Worm (Caenorhabditis elegans) whole organism, L4 larva: ENCODE data around the gene W02G9.4.

ENCODE experiments used
- D1046.2 ChIP-seq: fragments of 200-800 bp; sonication (Bioruptor generic); IDR thresholded peaks from 2 replicates; pipeline ENCODE4 v1.3.6; 2022; ENCODE audit warnings: missing genetic modification characterization, missing compliant biosample characterization
- F10B5.3 ChIP-seq: sonication (generic microtip); optimal IDR thresholded peaks from 2 replicates; lab custom pipeline; 2016; ENCODE audit warnings: mild to moderate bottlenecking, missing genetic modification characterization, missing compliant biosample characterization
- F37D6.2 ChIP-seq: sonication (generic microtip); optimal IDR thresholded peaks from 2 replicates; lab custom pipeline; 2016; ENCODE audit warnings: mild to moderate bottlenecking, missing genetic modification characterization, missing compliant biosample characterization
- F49E8.2 ChIP-seq: sonication (generic microtip); optimal IDR thresholded peaks from 2 replicates; lab custom pipeline; 2016; ENCODE audit warnings: missing compliant biosample characterization, mild to moderate bottlenecking, missing genetic modification characterization, borderline replicate concordance
- T26A8.4 ChIP-seq: fragments of 200-800 bp; sonication (Bioruptor generic); IDR thresholded peaks from 2 replicates; pipeline ENCODE4 v1.3.6; 2022; ENCODE audit warnings: missing genetic modification characterization, missing compliant biosample characterization
- Y48G9A.11 ChIP-seq: fragments of 200-800 bp; sonication (Bioruptor generic); IDR thresholded peaks from 2 replicates; pipeline ENCODE4 v1.3.6; 2022; ENCODE audit warnings: missing genetic modification reagents, missing genetic modification characterization, missing compliant biosample characterization
- Y5F2A.4 ChIP-seq: fragments of 200-800 bp; sonication (Bioruptor generic); optimal IDR thresholded peaks from 2 replicates; lab custom pipeline; 2018; ENCODE audit warnings: mild to moderate bottlenecking, missing genetic modification characterization, missing compliant biosample characterization
- Y75B8A.6 ChIP-seq: fragments of 200-800 bp; sonication (Bioruptor generic); IDR thresholded peaks from 2 replicates; pipeline ENCODE4 v1.3.6; 2022; ENCODE audit warnings: missing genetic modification reagents, missing genetic modification characterization, missing compliant biosample characterization
- ZK337.2 ChIP-seq: fragments of 200-800 bp; sonication (Bioruptor generic); IDR thresholded peaks from 2 replicates; pipeline ENCODE4 v1.3.6; 2022; ENCODE audit warnings: missing genetic modification reagents, missing genetic modification characterization, missing compliant biosample characterization
- ZK546.5 ChIP-seq, 2 experiments: sonication (generic microtip); optimal IDR thresholded peaks; 2 replicates each; lab custom pipeline; 2017; ENCODE audit warnings: missing biosample characterization in 2 of 2, missing genetic modification characterization in 2 of 2
- aha-1 ChIP-seq: fragments of 150-350 bp; peaks from one replicate; lab custom pipeline; 2014; ENCODE audit warnings: missing biosample characterization, missing genetic modification characterization
- aly-2 ChIP-seq: sonication (generic microtip); optimal IDR thresholded peaks from 2 replicates; lab custom pipeline; 2018; ENCODE audit warnings: missing biosample characterization, missing genetic modification characterization
- arid-1 ChIP-seq: fragments of 200-800 bp; sonication (Bioruptor generic); conservative IDR thresholded peaks from 2 replicates; pipeline ENCODE4 v1.3.6; 2022; ENCODE audit warnings: missing genetic modification reagents, missing genetic modification characterization, missing compliant biosample characterization
- ceh-44 ChIP-seq: fragments of 200-800 bp; sonication (Bioruptor generic); IDR thresholded peaks from 2 replicates; pipeline ENCODE4 v1.3.6; 2022; ENCODE audit warnings: missing genetic modification reagents, missing genetic modification characterization, missing compliant biosample characterization
- ceh-62 ChIP-seq: sonication (generic microtip); optimal IDR thresholded peaks from 2 replicates; lab custom pipeline; 2017; ENCODE audit warnings: missing biosample characterization, missing genetic modification characterization
- daf-16 ChIP-seq, 3 experiments: sonication (generic microtip); optimal IDR thresholded peaks; 2 replicates each; lab custom pipeline; 2016 to 2017; ENCODE audit warnings: missing genetic modification characterization in 3 of 3, missing genetic modification reagents in 3 of 3, mild to moderate bottlenecking in 2 of 3, missing compliant biosample characterization in 2 of 3, missing biosample characterization in 1 of 3, moderate library complexity in 1 of 3
- dmd-6 ChIP-seq: fragments of 200-800 bp; sonication (Bioruptor generic); IDR thresholded peaks from 2 replicates; pipeline ENCODE4 v1.3.6; 2022; ENCODE audit warnings: missing genetic modification reagents, missing genetic modification characterization, missing compliant biosample characterization
- dmd-9 ChIP-seq: fragments of 200-800 bp; sonication (Bioruptor generic); IDR thresholded peaks from 2 replicates; pipeline ENCODE4 v1.3.6; 2022; ENCODE audit warnings: missing genetic modification reagents, missing genetic modification characterization, missing compliant biosample characterization
- duxl-1 ChIP-seq: sonication (generic microtip); optimal IDR thresholded peaks from 2 replicates; lab custom pipeline; 2016; ENCODE audit warnings: mild to moderate bottlenecking, missing genetic modification characterization, moderate library complexity, missing compliant biosample characterization; ENCODE audit not compliant: poor library complexity
- dve-1 ChIP-seq: sonication (generic microtip); optimal IDR thresholded peaks from 2 replicates; lab custom pipeline; 2017; ENCODE audit warnings: antibody characterized with exemption, mild to moderate bottlenecking, missing genetic modification characterization, missing compliant biosample characterization; ENCODE audit not compliant: insufficient read depth
- egl-27 ChIP-seq: sonication (generic microtip); optimal IDR thresholded peaks from 3 replicates; lab custom pipeline; 2017; ENCODE audit warnings: missing biosample characterization, missing genetic modification reagents, missing genetic modification characterization
- hif-1 ChIP-seq, 2 experiments: sonication (generic microtip); optimal IDR thresholded peaks; 2 replicates each; lab custom pipeline; 2016 to 2017; ENCODE audit warnings: missing compliant biosample characterization in 2 of 2, missing genetic modification characterization in 2 of 2, missing genetic modification reagents in 2 of 2, missing genotype in 2 of 2, mild to moderate bottlenecking in 1 of 2
- hlh-11 ChIP-seq: fragments of 200-800 bp; sonication (Bioruptor generic); optimal IDR thresholded peaks from 2 replicates; lab custom pipeline; 2018; ENCODE audit warnings: mild to moderate bottlenecking, missing genetic modification characterization, missing compliant biosample characterization
- hlh-30 ChIP-seq: sonication (generic microtip); optimal IDR thresholded peaks from 2 replicates; lab custom pipeline; 2017; ENCODE audit warnings: antibody characterized with exemption, mild to moderate bottlenecking, missing genetic modification characterization, missing compliant biosample characterization; ENCODE audit not compliant: insufficient read depth
- jun-1 ChIP-seq: fragments of 150-350 bp; optimal IDR thresholded peaks from 2 replicates; lab custom pipeline; 2014; ENCODE audit warnings: missing biosample characterization, missing genetic modification reagents, missing genetic modification characterization
- lin-38 ChIP-seq: fragments of 200-800 bp; sonication (Bioruptor generic); IDR thresholded peaks from 2 replicates; pipeline ENCODE4 v1.3.6; 2022; ENCODE audit warnings: missing genetic modification reagents, missing genetic modification characterization, missing compliant biosample characterization
- lin-39 ChIP-seq: fragments of 150-350 bp; optimal IDR thresholded peaks from 2 replicates; lab custom pipeline; 2014; ENCODE audit warnings: missing biosample characterization, missing genetic modification reagents, missing genetic modification characterization
- lsy-2 ChIP-seq, 2 experiments: fragments of 150-350 bp in 1 of 2; sonication (generic microtip) in 1 of 2; optimal IDR thresholded peaks; 2 replicates each; lab custom pipeline; 2014 to 2017; ENCODE audit warnings: missing biosample characterization in 2 of 2, missing genetic modification characterization in 2 of 2
- madf-9 ChIP-seq: fragments of 200-800 bp; sonication (Bioruptor generic); conservative IDR thresholded peaks from 2 replicates; pipeline ENCODE4 v1.3.6; 2022; ENCODE audit warnings: missing genetic modification reagents, missing genetic modification characterization, missing compliant biosample characterization
- mep-1 ChIP-seq: fragments of 150-350 bp; sonication (generic microtip); optimal IDR thresholded peaks from 3 replicates; lab custom pipeline; 2014; ENCODE audit warnings: missing biosample characterization, missing genetic modification characterization
- mes-2 ChIP-seq: sonication (generic microtip); optimal IDR thresholded peaks from 2 replicates; lab custom pipeline; 2016; ENCODE audit warnings: missing genotype, mild to moderate bottlenecking, missing genetic modification characterization, missing compliant biosample characterization; ENCODE audit not compliant: poor library complexity, severe bottlenecking
- mxl-3 ChIP-seq: fragments of 200-800 bp; sonication (Bioruptor generic); optimal IDR thresholded peaks from 2 replicates; lab custom pipeline; 2018; ENCODE audit warnings: mild to moderate bottlenecking, missing genetic modification characterization, missing compliant biosample characterization
- nhr-10 ChIP-seq: fragments of 150-350 bp; optimal IDR thresholded peaks from 2 replicates; lab custom pipeline; 2014; ENCODE audit warnings: missing biosample characterization, missing genetic modification characterization
- nhr-102 ChIP-seq: sonication (generic microtip); optimal IDR thresholded peaks from 2 replicates; lab custom pipeline; 2016; ENCODE audit warnings: mild to moderate bottlenecking, missing genetic modification characterization, moderate library complexity, missing compliant biosample characterization
- nhr-28 ChIP-seq: fragments of 150-350 bp; optimal IDR thresholded peaks from 2 replicates; lab custom pipeline; 2014; ENCODE audit warnings: missing biosample characterization, missing genetic modification characterization
- nhr-48 ChIP-seq: sonication (generic microtip); optimal IDR thresholded peaks from 2 replicates; lab custom pipeline; 2016; ENCODE audit warnings: mild to moderate bottlenecking, missing genetic modification characterization, missing compliant biosample characterization
- nhr-6 ChIP-seq: fragments of 150-350 bp; optimal IDR thresholded peaks from 2 replicates; lab custom pipeline; 2014; ENCODE audit warnings: missing biosample characterization, missing genetic modification characterization
- pha-4 ChIP-seq, 2 experiments: fragments of 150-350 bp in 1 of 2; fragments of 200-800 bp in 1 of 2; sonication (Bioruptor generic) in 1 of 2; IDR thresholded peaks in 1 of 2; optimal IDR thresholded peaks in 1 of 2; 2 replicates each; pipeline versions ENCODE4 v1.3.6 to Lab custom; 2014 to 2022; ENCODE audit warnings: missing genetic modification characterization in 2 of 2, missing genetic modification reagents in 2 of 2, missing biosample characterization in 1 of 2, missing compliant biosample characterization in 1 of 2
- php-3 ChIP-seq: fragments of 200-800 bp; sonication (Bioruptor generic); IDR thresholded peaks from 2 replicates; pipeline ENCODE4 v1.3.6; 2022; ENCODE audit warnings: missing genetic modification reagents, missing genetic modification characterization, missing compliant biosample characterization
- rbr-2 ChIP-seq: sonication (generic microtip); optimal IDR thresholded peaks from 2 replicates; lab custom pipeline; 2016; ENCODE audit warnings: missing genotype, missing genetic modification characterization, missing compliant biosample characterization
- set-16 ChIP-seq: fragments of 200-800 bp; sonication (Bioruptor generic); IDR thresholded peaks from 2 replicates; pipeline ENCODE4 v1.3.6; 2022; ENCODE audit warnings: missing genetic modification reagents, missing genetic modification characterization, missing compliant biosample characterization
- spr-1 ChIP-seq: sonication (generic microtip); optimal IDR thresholded peaks from 2 replicates; lab custom pipeline; 2016; ENCODE audit warnings: mild to moderate bottlenecking, missing genetic modification characterization, missing compliant biosample characterization
- spr-3 ChIP-seq: fragments of 200-800 bp; sonication (Bioruptor generic); optimal IDR thresholded peaks from 2 replicates; lab custom pipeline; 2018; ENCODE audit warnings: mild to moderate bottlenecking, missing genetic modification characterization, missing compliant biosample characterization
- unc-130 ChIP-seq: sonication (generic microtip); optimal IDR thresholded peaks from 2 replicates; lab custom pipeline; 2016; ENCODE audit warnings: missing genetic modification reagents, missing genetic modification characterization, missing compliant biosample characterization
- vab-7 ChIP-seq: fragments of 200-800 bp; sonication (Bioruptor generic); IDR thresholded peaks from 2 replicates; pipeline ENCODE4 v1.3.6; 2022; ENCODE audit warnings: missing genetic modification reagents, missing genetic modification characterization, missing compliant biosample characterization
- zag-1 ChIP-seq: fragments of 150-350 bp; optimal IDR thresholded peaks from 2 replicates; lab custom pipeline; 2014; ENCODE audit warnings: missing biosample characterization, missing genetic modification characterization
- zfp-3 ChIP-seq: fragments of 200-800 bp; sonication (Bioruptor generic); conservative IDR thresholded peaks from 2 replicates; pipeline ENCODE4 v1.3.6; 2022; ENCODE audit warnings: missing genetic modification reagents, missing genetic modification characterization, missing compliant biosample characterization
- ztf-11 ChIP-seq: fragments of 150-350 bp; optimal IDR thresholded peaks from 2 replicates; lab custom pipeline; 2014; ENCODE audit warnings: missing biosample characterization, missing genetic modification characterization
- ztf-7 ChIP-seq: fragments of 150-350 bp; optimal IDR thresholded peaks from 2 replicates; lab custom pipeline; 2014; ENCODE audit warnings: missing biosample characterization, missing genetic modification characterization

Gene W02G9.4

DNA sequence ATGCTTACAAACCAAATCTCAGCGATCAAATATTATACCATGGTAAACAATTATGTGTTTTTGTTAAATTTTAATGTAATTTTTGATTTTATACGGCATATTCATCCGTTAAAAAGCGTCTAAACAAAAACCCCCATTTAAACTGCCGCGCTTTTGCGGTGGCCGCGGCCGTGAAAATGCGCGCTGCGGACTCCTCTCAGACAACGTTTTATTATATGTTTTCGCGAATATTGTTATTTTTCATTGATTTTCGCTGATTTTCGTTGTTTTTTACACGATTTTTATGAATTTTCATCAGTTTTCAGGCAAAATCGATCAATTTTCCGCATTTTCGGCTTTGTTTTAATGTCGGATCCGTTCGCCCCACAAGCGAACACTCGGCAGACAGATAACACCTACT lies 28.2 kb upstream of the W02G9.4 start, which contains the start of gene W02H5.19:
W02H5.19 (plus strand) TSS at position 346 of the 400 bp plus-strand sequence.
- no peak for TF ChIP-seq Y5F2A.4
- peak; percentile 29 for TF ChIP-seq F37D6.2 (tag; lab: Kevin White, UChicago)
- peak; percentile 67 for TF ChIP-seq F10B5.3
- 0 out of 2 replicates have a peak, but pooled peaks have one; percentile 25 for TF ChIP-seq D1046.2 (GFP tag; lab: Robert Waterston, UW)
- peak; percentile 45 for TF ChIP-seq ztf-7 (tag; lab: Kevin White, UChicago)
- TF ChIP-seq ZK546.5 (tag; optimal IDR thresholded peaks at IDR 0.05; lab: Kevin White, UChicago): no peak
- TF ChIP-seq nhr-102 (tag; lab: Kevin White, UChicago): peak; percentile 72
- peak; percentile 27 for TF ChIP-seq nhr-28 (tag; lab: Kevin White, UChicago)
- TF ChIP-seq ceh-62 (tag; lab: Kevin White, UChicago): no peak
- TF ChIP-seq spr-3: no peak
- peak; percentile 27 for TF ChIP-seq nhr-6 (tag; lab: Kevin White, UChicago)
- TF ChIP-seq jun-1: no peak
- peak; percentile 90 for TF ChIP-seq dmd-9 (GFP tag; lab: Robert Waterston, UW)
- TF ChIP-seq F49E8.2 (tag; lab: Kevin White, UChicago): peak; percentile 52
- peak; percentile 46 for TF ChIP-seq hlh-30 (tag; lab: Kevin White, UChicago)
- 0 out of 2 replicates have a peak, but pooled peaks have one; percentile 19 for TF ChIP-seq arid-1 (GFP tag; lab: Robert Waterston, UW)
- peak; percentile 96 for TF ChIP-seq ZK337.2 (GFP tag; lab: Robert Waterston, UW)
- TF ChIP-seq dve-1 (tag; lab: Kevin White, UChicago): peak; percentile 72
- TF ChIP-seq hlh-11 (tag; lab: Kevin White, UChicago): peak; percentile 65
- no peak for TF ChIP-seq ztf-11 (tag; lab: Kevin White, UChicago)
- TF ChIP-seq php-3 (GFP tag; lab: Robert Waterston, UW): peak; percentile 13; the same call in 1 of the 2 replicates
- peak; percentile 67 for TF ChIP-seq aha-1 (tag; lab: Kevin White, UChicago)
- peak; percentile 85 for TF ChIP-seq lin-38 (GFP tag; lab: Robert Waterston, UW)
- TF ChIP-seq mxl-3: peak; percentile 30
- peak; percentile 100 for TF ChIP-seq mes-2 (tag; lab: Kevin White, UChicago)
- no peak for TF ChIP-seq zag-1 (tag; lab: Kevin White, UChicago)
- TF ChIP-seq dmd-6 (GFP tag; lab: Robert Waterston, UW): peak; percentile 73
- TF ChIP-seq zfp-3 (GFP tag; lab: Robert Waterston, UW): 0 out of 2 replicates have a peak, but pooled peaks have one; percentile 45
- TF ChIP-seq rbr-2: peak; percentile 60
- TF ChIP-seq nhr-10 (tag; lab: Kevin White, UChicago): no peak
- TF ChIP-seq nhr-48: peak; percentile 2
- TF ChIP-seq ceh-44 (GFP tag; lab: Robert Waterston, UW): 0 out of 2 replicates have a peak, but pooled peaks have one; percentile 22
- TF ChIP-seq pha-4 (GFP tag; IDR thresholded peaks at IDR 0.05; lab: Robert Waterston, UW): no peak
- no peak for TF ChIP-seq pha-4 (tag; optimal IDR thresholded peaks at IDR 0.05; lab: Kevin White, UChicago)
- no peak for TF ChIP-seq spr-1 (tag; lab: Kevin White, UChicago)
- TF ChIP-seq daf-16 (GFP tag; optimal IDR thresholded peaks at IDR 0.05; lab: Kevin White, UChicago): peak; percentile 15 to 28
- peak; percentile 52 for TF ChIP-seq daf-16 (tag; optimal IDR thresholded peaks at IDR 0.05; lab: Kevin White, UChicago)
- no peak for TF ChIP-seq Y75B8A.6 (GFP tag; lab: Robert Waterston, UW)
- TF ChIP-seq hif-1 (tag; optimal IDR thresholded peaks at IDR 0.05; lab: Kevin White, UChicago): peak in 1 of 2 experiments; percentile 91
- no peak for TF ChIP-seq egl-27 (tag; lab: Kevin White, UChicago)
- TF ChIP-seq lin-39 (tag; lab: Kevin White, UChicago): no peak
- TF ChIP-seq duxl-1 (tag; lab: Kevin White, UChicago): peak; percentile 90
- TF ChIP-seq T26A8.4 (GFP tag; lab: Robert Waterston, UW): 0 out of 2 replicates have a peak, but pooled peaks have one; percentile 30
- TF ChIP-seq lsy-2 (tag; optimal IDR thresholded peaks at IDR 0.05; lab: Kevin White, UChicago): peak in 1 of 2 experiments; percentile 85
- TF ChIP-seq unc-130: peak; percentile 65
- TF ChIP-seq vab-7: peak; percentile 35; the same call in 1 of the 2 replicates
- TF ChIP-seq madf-9 (GFP tag; lab: Robert Waterston, UW): peak; percentile 73
- TF ChIP-seq Y48G9A.11 (GFP tag; lab: Robert Waterston, UW): peak; percentile 61; the same call in 1 of the 2 replicates
- peak; percentile 67 for TF ChIP-seq mep-1 (tag; lab: Kevin White, UChicago)
- TF ChIP-seq aly-2 (tag; lab: Kevin White, UChicago): no peak
- TF ChIP-seq set-16 (GFP tag; lab: Robert Waterston, UW): no peak
